Worm (Caenorhabditis elegans) whole organism, L3 larva: ENCODE results near the gene T01C3.2.
A peak's percentile ranks its signal among the peaks of the same experiment; 100 is the strongest.

Source experiments
- R02D3.7 ChIP-seq: fragments of 150-350 bp; optimal IDR thresholded peaks from 2 replicates; lab custom pipeline; 2014; ENCODE audit warnings: missing biosample characterization, missing genetic modification characterization
- ZK546.5 ChIP-seq: sonication (generic microtip); optimal IDR thresholded peaks from 2 replicates; lab custom pipeline; 2017; ENCODE audit warnings: missing biosample characterization, missing genetic modification characterization
- aly-2 ChIP-seq: fragments of 150-350 bp; optimal IDR thresholded peaks from 2 replicates; lab custom pipeline; 2014; ENCODE audit warnings: missing biosample characterization, missing genetic modification characterization
- ama-1 ChIP-seq: fragments of 150-350 bp; optimal IDR thresholded peaks from 2 replicates; lab custom pipeline; 2018
- ceh-16 ChIP-seq: sonication (generic microtip); optimal IDR thresholded peaks from 2 replicates; lab custom pipeline; 2017; ENCODE audit warnings: missing biosample characterization, missing genetic modification characterization
- ceh-28 ChIP-seq: fragments of 150-350 bp; optimal IDR thresholded peaks from 2 replicates; lab custom pipeline; 2014; ENCODE audit warnings: missing biosample characterization, missing genetic modification reagents, missing genetic modification characterization
- ceh-82 ChIP-seq: fragments of 150-350 bp; optimal IDR thresholded peaks from 2 replicates; lab custom pipeline; 2014; ENCODE audit warnings: missing biosample characterization, missing genetic modification characterization
- ceh-9 ChIP-seq: sonication (generic microtip); optimal IDR thresholded peaks from 2 replicates; lab custom pipeline; 2018; ENCODE audit warnings: missing biosample characterization, missing genetic modification characterization
- daf-12 ChIP-seq: fragments of 150-350 bp; optimal IDR thresholded peaks from 2 replicates; lab custom pipeline; 2014; ENCODE audit warnings: missing biosample characterization, missing genetic modification reagents, missing genetic modification characterization
- egl-27 ChIP-seq: sonication (generic microtip); optimal IDR thresholded peaks from 4 replicates; lab custom pipeline; 2017; ENCODE audit warnings: missing biosample characterization, missing genetic modification reagents, missing genetic modification characterization
- egl-5 ChIP-seq: fragments of 150-350 bp; optimal IDR thresholded peaks from 2 replicates; lab custom pipeline; 2017; ENCODE audit warnings: missing biosample characterization, missing genetic modification reagents, missing genetic modification characterization, inconsistent platforms
- elt-1 ChIP-seq: fragments of 150-350 bp; optimal IDR thresholded peaks from 2 replicates; lab custom pipeline; 2014; ENCODE audit warnings: missing biosample characterization, missing genetic modification characterization
- elt-2 ChIP-seq: sonication (generic microtip); optimal IDR thresholded peaks from 2 replicates; lab custom pipeline; 2016; ENCODE audit warnings: missing genetic modification reagents, mild to moderate bottlenecking, missing genetic modification characterization, missing compliant biosample characterization
- elt-3 ChIP-seq, 3 experiments: fragments of 150-350 bp in 1 of 3; sonication (generic microtip) in 2 of 3; optimal IDR thresholded peaks; 2 replicates in 2 of 3; 4 replicates in 1 of 3; lab custom pipeline; 2014 to 2017; ENCODE audit warnings: missing biosample characterization in 3 of 3, missing genetic modification characterization in 3 of 3
- eor-1 ChIP-seq, 2 experiments: fragments of 150-350 bp; optimal IDR thresholded peaks; 2 replicates each; lab custom pipeline; 2014 to 2018; ENCODE audit warnings: missing biosample characterization in 2 of 2, missing genetic modification characterization in 2 of 2
- fkh-2 ChIP-seq: fragments of 150-350 bp; optimal IDR thresholded peaks from 2 replicates; lab custom pipeline; 2014; ENCODE audit warnings: missing biosample characterization, missing genetic modification reagents, missing genetic modification characterization
- fos-1 ChIP-seq: fragments of 150-350 bp; optimal IDR thresholded peaks from 2 replicates; lab custom pipeline; 2014; ENCODE audit warnings: missing biosample characterization, missing genetic modification characterization
- hmg-11 ChIP-seq: sonication (generic microtip); optimal IDR thresholded peaks from 2 replicates; lab custom pipeline; 2016; ENCODE audit warnings: missing genetic modification characterization, missing compliant biosample characterization
- lin-15B ChIP-seq: fragments of 150-350 bp; optimal IDR thresholded peaks from 2 replicates; lab custom pipeline; 2014; ENCODE audit warnings: missing biosample characterization, missing genetic modification characterization
- lin-39 ChIP-seq: fragments of 150-350 bp; optimal IDR thresholded peaks from 2 replicates; lab custom pipeline; 2018; ENCODE audit warnings: missing biosample characterization, missing genetic modification reagents, missing genetic modification characterization
- mdl-1 ChIP-seq: fragments of 150-350 bp; optimal IDR thresholded peaks from 2 replicates; lab custom pipeline; 2014; ENCODE audit warnings: missing biosample characterization, missing genetic modification characterization
- mml-1 ChIP-seq: fragments of 150-350 bp; sonication (generic microtip); optimal IDR thresholded peaks from 3 replicates; lab custom pipeline; 2014; ENCODE audit warnings: missing biosample characterization, missing genetic modification characterization
- nfya-1 ChIP-seq: sonication (generic microtip); optimal IDR thresholded peaks from 2 replicates; lab custom pipeline; 2017; ENCODE audit warnings: missing genetic modification characterization, mild to moderate bottlenecking, missing compliant biosample characterization, antibody characterized with exemption, moderate library complexity; ENCODE audit not compliant: insufficient read depth
- nhr-11 ChIP-seq: fragments of 150-350 bp; optimal IDR thresholded peaks from 2 replicates; lab custom pipeline; 2014; ENCODE audit warnings: missing biosample characterization, missing genetic modification characterization
- nhr-12 ChIP-seq: fragments of 150-350 bp; optimal IDR thresholded peaks from 2 replicates; lab custom pipeline; 2014; ENCODE audit warnings: missing biosample characterization, missing genetic modification characterization
- nhr-23 ChIP-seq: fragments of 150-350 bp; optimal IDR thresholded peaks from 2 replicates; lab custom pipeline; 2014; ENCODE audit warnings: missing biosample characterization, missing genetic modification reagents, missing genetic modification characterization
- nhr-25 ChIP-seq: sonication (generic microtip); optimal IDR thresholded peaks from 2 replicates; lab custom pipeline; 2017; ENCODE audit warnings: missing biosample characterization, missing genetic modification characterization
- nhr-28 ChIP-seq: fragments of 150-350 bp; optimal IDR thresholded peaks from 2 replicates; lab custom pipeline; 2014; ENCODE audit warnings: missing biosample characterization, missing genetic modification characterization
- nhr-43 ChIP-seq: sonication (generic microtip); optimal IDR thresholded peaks from 2 replicates; lab custom pipeline; 2016; ENCODE audit warnings: mild to moderate bottlenecking, missing genetic modification characterization, missing compliant biosample characterization; ENCODE audit not compliant: poor library complexity, severe bottlenecking
- nhr-67 ChIP-seq: fragments of 150-350 bp; optimal IDR thresholded peaks from 2 replicates; lab custom pipeline; 2014; ENCODE audit warnings: missing biosample characterization, missing genetic modification characterization
- nhr-76 ChIP-seq: fragments of 150-350 bp; sonication (generic microtip); optimal IDR thresholded peaks from 5 replicates; lab custom pipeline; 2014; ENCODE audit warnings: missing biosample characterization, missing genetic modification characterization
- nhr-77 ChIP-seq: fragments of 150-350 bp; optimal IDR thresholded peaks from 2 replicates; lab custom pipeline; 2014; ENCODE audit warnings: missing biosample characterization, missing genetic modification characterization
- pha-4 ChIP-seq: fragments of 150-350 bp; optimal IDR thresholded peaks from 2 replicates; lab custom pipeline; 2014; ENCODE audit warnings: missing biosample characterization, missing genetic modification reagents, missing genetic modification characterization
- pqm-1 ChIP-seq: fragments of 150-350 bp; optimal IDR thresholded peaks from 2 replicates; lab custom pipeline; 2017; ENCODE audit warnings: missing biosample characterization, missing genetic modification characterization, inconsistent platforms
- sea-2 ChIP-seq: fragments of 150-350 bp; sonication (generic microtip); optimal IDR thresholded peaks from 4 replicates; lab custom pipeline; 2014; ENCODE audit warnings: missing biosample characterization, missing genetic modification reagents, missing genetic modification characterization
- snpc-4 ChIP-seq: fragments of 150-350 bp; optimal IDR thresholded peaks from 2 replicates; lab custom pipeline; 2014; ENCODE audit warnings: missing biosample characterization, missing genetic modification characterization
- tbx-2 ChIP-seq: sonication (generic microtip); optimal IDR thresholded peaks from 2 replicates; lab custom pipeline; 2016; ENCODE audit warnings: mild to moderate bottlenecking, missing genetic modification characterization, missing compliant biosample characterization
- unc-39 ChIP-seq: sonication (generic microtip); optimal IDR thresholded peaks from 4 replicates; lab custom pipeline; 2017; ENCODE audit warnings: missing biosample characterization, missing genetic modification characterization
- unc-62 ChIP-seq: fragments of 150-350 bp; sonication (generic microtip); optimal IDR thresholded peaks from 4 replicates; lab custom pipeline; 2014; ENCODE audit warnings: missing biosample characterization, missing genetic modification reagents, missing genetic modification characterization
- zag-1 ChIP-seq: fragments of 150-350 bp; optimal IDR thresholded peaks from 2 replicates; lab custom pipeline; 2014; ENCODE audit warnings: missing biosample characterization, missing genetic modification characterization
- ztf-11 ChIP-seq: fragments of 150-350 bp; optimal IDR thresholded peaks from 2 replicates; lab custom pipeline; 2014; ENCODE audit warnings: missing biosample characterization, missing genetic modification characterization
- ztf-4 ChIP-seq: fragments of 150-350 bp; optimal IDR thresholded peaks from 2 replicates; lab custom pipeline; 2014; ENCODE audit warnings: missing biosample characterization, missing genetic modification characterization

Gene T01C3.2

ce11 chrV:15016795-15017429 lies 25.9 kb downstream of the T01C3.2 start:
- TF ChIP-seq pha-4 (tag; lab: Kevin White, UChicago) = peak; percentile 94
- TF ChIP-seq ceh-16 (tag; lab: Kevin White, UChicago) = no peak
- no peak for TF ChIP-seq ama-1 (lab: Kevin White, UChicago)
- peak; percentile 19 for TF ChIP-seq nhr-25 (tag; lab: Kevin White, UChicago)
- peak; percentile 1 for TF ChIP-seq egl-5 (tag; lab: Kevin White, UChicago)
- no peak for TF ChIP-seq tbx-2 (tag; lab: Kevin White, UChicago)
- no peak for TF ChIP-seq lin-15B
- TF ChIP-seq ztf-11 = no peak
- TF ChIP-seq fos-1 = no peak

ce11 chrV:15020229-15020628 lies 29.3 kb downstream of the T01C3.2 start, which contains the start of gene F14H8.2:
Gene F14H8.2 (minus strand): TSS chrV:15020329.
- no peak for TF ChIP-seq R02D3.7 (tag; lab: Kevin White, UChicago)

- TF ChIP-seq sea-2 (GFP tag; lab: Kevin White, UChicago) (no peak), ztf-4 (tag; lab: Kevin White, UChicago) (no peak), nhr-11 (tag; lab: Kevin White, UChicago) (no peak), fkh-2 (tag; lab: Kevin White, UChicago) (no peak), ceh-28 (no peak), ZK546.5 (tag; lab: Kevin White, UChicago) (no peak), ztf-11 (no peak), elt-3 (tag; optimal IDR thresholded peaks at IDR 0.05; lab: Kevin White, UChicago) (no peak), eor-1 (tag; optimal IDR thresholded peaks at IDR 0.05; lab: Kevin White, UChicago) (no peak), nhr-23 (tag; lab: Kevin White, UChicago) (no peak)
Observed at ce11 chrV:15020732-15021131, 29.8 kb downstream of the T01C3.2 start, which contains the start of gene F14H8.5. Gene F14H8.5 (plus strand): TSS chrV:15021032.

- TF ChIP-seq nhr-25 (tag; lab: Kevin White, UChicago) (no peak), nhr-12 (tag; lab: Kevin White, UChicago) (no peak), ZK546.5 (tag; lab: Kevin White, UChicago) (no peak), sea-2 (GFP tag; lab: Kevin White, UChicago) (no peak), nfya-1 (tag; lab: Kevin White, UChicago) (no peak), lin-15B (no peak), mml-1 (tag; lab: Kevin White, UChicago) (no peak), ceh-82 (tag; lab: Kevin White, UChicago) (no peak), nhr-28 (tag; lab: Kevin White, UChicago) (no peak), ceh-16 (tag; lab: Kevin White, UChicago) (no peak), ceh-9 (no peak), snpc-4 (tag; lab: Kevin White, UChicago) (no peak)
Observed at ce11 chrV:15023544-15023943, 32.6 kb downstream of the T01C3.2 start, which contains the start of gene F14H8.4. Gene F14H8.4 (plus strand): TSS chrV:15023844.

- TF ChIP-seq egl-5 (tag; lab: Kevin White, UChicago) (no peak), nhr-43 (tag; lab: Kevin White, UChicago) (peak; percentile 3), elt-2 (no peak), nhr-12 (tag; lab: Kevin White, UChicago) (no peak), ceh-16 (tag; lab: Kevin White, UChicago) (no peak), ZK546.5 (tag; lab: Kevin White, UChicago) (no peak), nhr-28 (tag; lab: Kevin White, UChicago) (no peak), lin-39 (tag; lab: Kevin White, UChicago) (no peak), daf-12 (tag; lab: Kevin White, UChicago) (no peak), elt-3 (tag; optimal IDR thresholded peaks at IDR 0.05; lab: Kevin White, UChicago) (no peak), pha-4 (tag; lab: Kevin White, UChicago) (no peak), nhr-77 (tag; lab: Kevin White, UChicago) (no peak), elt-1 (tag; lab: Kevin White, UChicago) (no peak), nhr-76 (tag; lab: Kevin White, UChicago) (no peak), zag-1 (tag; lab: Kevin White, UChicago) (no peak), unc-62 (GFP tag; lab: Kevin White, UChicago) (no peak), hmg-11 (no peak), nhr-67 (tag; lab: Kevin White, UChicago) (no peak), unc-39 (tag; lab: Kevin White, UChicago) (no peak), ztf-4 (tag; lab: Kevin White, UChicago) (no peak), aly-2 (no peak), nhr-25 (tag; lab: Kevin White, UChicago) (peak; percentile 62), nfya-1 (tag; lab: Kevin White, UChicago) (peak; percentile 32), pqm-1 (tag; lab: Kevin White, UChicago) (no peak), mdl-1 (tag; lab: Kevin White, UChicago) (no peak), lin-15B (peak; percentile 6), egl-27 (tag; lab: Kevin White, UChicago) (no peak), fkh-2 (tag; lab: Kevin White, UChicago) (no peak), ceh-82 (tag; lab: Kevin White, UChicago) (no peak), tbx-2 (tag; lab: Kevin White, UChicago) (no peak)
Observed at ce11 chrV:15028896-15029519, 38.0 kb downstream of the T01C3.2 start, which contains the start of gene F14H8.8. Gene F14H8.8 (plus strand): TSS chrV:15029469.
